Worm (Caenorhabditis elegans) whole organism, late embryonic: ENCODE results near the gene srh-222.
"Not testable (repeated sequence)": the region's sequence is repeated elsewhere in the genome, so short reads cannot be mapped to it uniquely, and the experiment has no call there.

Source experiments
- F13H6.1 ChIP-seq: sonication (generic microtip); optimal IDR thresholded peaks from 2 replicates; lab custom pipeline; 2016; ENCODE audit warnings: missing genetic modification characterization, missing compliant biosample characterization
- K02D7.2 ChIP-seq: sonication (generic microtip); optimal IDR thresholded peaks from 2 replicates; lab custom pipeline; 2017; ENCODE audit warnings: mild to moderate bottlenecking, missing genetic modification characterization, missing compliant biosample characterization
- K09A11.1 ChIP-seq: sonication (generic microtip); optimal IDR thresholded peaks from 2 replicates; lab custom pipeline; 2017; ENCODE audit warnings: antibody characterized with exemption, mild to moderate bottlenecking, missing genetic modification characterization, missing compliant biosample characterization; ENCODE audit not compliant: insufficient read depth
- Y22D7AL.16 ChIP-seq: sonication (generic microtip); optimal IDR thresholded peaks from 2 replicates; lab custom pipeline; 2016; ENCODE audit warnings: missing genetic modification characterization, missing compliant biosample characterization
- ahr-1 ChIP-seq: sonication (generic microtip); optimal IDR thresholded peaks from 2 replicates; lab custom pipeline; 2016; ENCODE audit warnings: missing genetic modification characterization, missing compliant biosample characterization
- ama-1 ChIP-seq: fragments of 150-350 bp; optimal IDR thresholded peaks from 2 replicates; lab custom pipeline; 2014
- ceh-14 ChIP-seq: sonication (generic microtip); optimal IDR thresholded peaks from 2 replicates; lab custom pipeline; 2016; ENCODE audit warnings: missing genotype, missing genetic modification characterization, missing compliant biosample characterization
- ceh-31 ChIP-seq: sonication (generic microtip); optimal IDR thresholded peaks from 2 replicates; lab custom pipeline; 2016; ENCODE audit warnings: missing genetic modification characterization, missing compliant biosample characterization
- ceh-34 ChIP-seq: sonication (generic microtip); optimal IDR thresholded peaks from 2 replicates; lab custom pipeline; 2016; ENCODE audit warnings: mild to moderate bottlenecking, missing genetic modification characterization, missing compliant biosample characterization
- ceh-48 ChIP-seq: sonication (generic microtip); optimal IDR thresholded peaks from 2 replicates; lab custom pipeline; 2016; ENCODE audit warnings: missing genetic modification characterization, inconsistent platforms, missing compliant biosample characterization
- ceh-6 ChIP-seq: fragments of 200-800 bp; sonication (Bioruptor generic); optimal IDR thresholded peaks from 2 replicates; lab custom pipeline; 2018; ENCODE audit warnings: mild to moderate bottlenecking, missing genetic modification characterization, missing compliant biosample characterization
- dmd-4 ChIP-seq: sonication (generic microtip); optimal IDR thresholded peaks from 2 replicates; lab custom pipeline; 2016; ENCODE audit warnings: borderline replicate concordance, missing genetic modification characterization, missing compliant biosample characterization
- dve-1 ChIP-seq: sonication (generic microtip); optimal IDR thresholded peaks from 2 replicates; lab custom pipeline; 2017; ENCODE audit warnings: antibody characterized with exemption, mild to moderate bottlenecking, missing genetic modification characterization, missing compliant biosample characterization
- fkh-10 ChIP-seq: fragments of 150-350 bp; optimal IDR thresholded peaks from 2 replicates; lab custom pipeline; 2014; ENCODE audit warnings: missing biosample characterization, missing genetic modification reagents, missing genetic modification characterization
- fkh-6 ChIP-seq: sonication (generic microtip); optimal IDR thresholded peaks from 2 replicates; lab custom pipeline; 2016; ENCODE audit warnings: missing genetic modification characterization, missing compliant biosample characterization
- gmeb-2 ChIP-seq: sonication (generic microtip); optimal IDR thresholded peaks from 2 replicates; lab custom pipeline; 2016; ENCODE audit warnings: missing genetic modification characterization, inconsistent platforms, missing compliant biosample characterization
- hlh-15 ChIP-seq: sonication (generic microtip); optimal IDR thresholded peaks from 2 replicates; lab custom pipeline; 2016; ENCODE audit warnings: missing genetic modification characterization, missing compliant biosample characterization
- hlh-8 ChIP-seq: sonication (generic microtip); optimal IDR thresholded peaks from 2 replicates; lab custom pipeline; 2016; ENCODE audit warnings: missing genotype, missing genetic modification characterization, missing compliant biosample characterization
- lim-6 ChIP-seq: sonication (generic microtip); optimal IDR thresholded peaks from 2 replicates; lab custom pipeline; 2016; ENCODE audit warnings: missing genetic modification characterization, missing compliant biosample characterization
- madf-2 ChIP-seq: sonication (generic microtip); optimal IDR thresholded peaks from 2 replicates; lab custom pipeline; 2017; ENCODE audit warnings: missing genetic modification characterization, missing compliant biosample characterization
- mec-3 ChIP-seq: sonication (generic microtip); optimal IDR thresholded peaks from 2 replicates; lab custom pipeline; 2016; ENCODE audit warnings: borderline replicate concordance, missing genetic modification characterization, missing compliant biosample characterization
- nhr-11 ChIP-seq: fragments of 150-350 bp; optimal IDR thresholded peaks from 2 replicates; lab custom pipeline; 2014; ENCODE audit warnings: missing biosample characterization, missing genetic modification characterization
- nhr-232 ChIP-seq: sonication (generic microtip); optimal IDR thresholded peaks from 2 replicates; lab custom pipeline; 2016; ENCODE audit warnings: missing genetic modification characterization, missing compliant biosample characterization
- npax-4 ChIP-seq: sonication (generic microtip); optimal IDR thresholded peaks from 2 replicates; lab custom pipeline; 2016; ENCODE audit warnings: missing genetic modification characterization, missing compliant biosample characterization
- pag-3 ChIP-seq: sonication (generic microtip); optimal IDR thresholded peaks from 2 replicates; lab custom pipeline; 2016; ENCODE audit warnings: missing compliant biosample characterization, missing genetic modification characterization, borderline replicate concordance
- pax-1 ChIP-seq: fragments of 150-350 bp; optimal IDR thresholded peaks from 2 replicates; lab custom pipeline; 2014; ENCODE audit warnings: missing biosample characterization, missing genetic modification characterization
- pqm-1 ChIP-seq: sonication (generic microtip); optimal IDR thresholded peaks from 2 replicates; lab custom pipeline; 2016; ENCODE audit warnings: missing genetic modification characterization, missing compliant biosample characterization
- pros-1 ChIP-seq: fragments of 150-350 bp; optimal IDR thresholded peaks from 2 replicates; lab custom pipeline; 2014; ENCODE audit warnings: missing biosample characterization, missing genetic modification reagents, missing genetic modification characterization
- sdc-2 ChIP-seq: sonication (generic microtip); optimal IDR thresholded peaks from 2 replicates; lab custom pipeline; 2016; ENCODE audit warnings: missing genotype, missing genetic modification characterization, missing compliant biosample characterization
- sox-2 ChIP-seq: fragments of 200-800 bp; sonication (Bioruptor generic); IDR thresholded peaks from 2 replicates; pipeline ENCODE4 v1.3.6; 2022; ENCODE audit warnings: missing genetic modification reagents, missing genetic modification characterization, missing compliant biosample characterization
- sox-4 ChIP-seq: sonication (generic microtip); optimal IDR thresholded peaks from 2 replicates; lab custom pipeline; 2017; ENCODE audit warnings: mild to moderate bottlenecking, missing genetic modification characterization, inconsistent platforms, missing compliant biosample characterization
- syd-9 ChIP-seq: sonication (generic microtip); optimal IDR thresholded peaks from 2 replicates; lab custom pipeline; 2016; ENCODE audit warnings: mild to moderate bottlenecking, missing genetic modification characterization, moderate library complexity, missing compliant biosample characterization
- ttx-3 ChIP-seq: sonication (generic microtip); optimal IDR thresholded peaks from 2 replicates; lab custom pipeline; 2016; ENCODE audit warnings: missing genetic modification reagents, missing genetic modification characterization, missing compliant biosample characterization
- ztf-16 ChIP-seq: sonication (generic microtip); optimal IDR thresholded peaks from 2 replicates; lab custom pipeline; 2017; ENCODE audit warnings: missing genetic modification characterization, missing compliant biosample characterization

The srh-222 gene

ce11 chrIV:3979525-3979924 is at the start of gene srh-222:
Gene srh-222 (plus strand): TSS chrIV:3979825.
- TF ChIP-seq pag-3 (tag; lab: Kevin White, UChicago) (no peak), pax-1 (tag; lab: Kevin White, UChicago) (no peak), madf-2 (no peak), ztf-16 (tag; lab: Kevin White, UChicago) (no peak), npax-4 (tag; lab: Kevin White, UChicago) (no peak), dve-1 (tag; lab: Kevin White, UChicago) (no peak), sox-2 (GFP tag; lab: Robert Waterston, UW) (no peak), ttx-3 (tag; lab: Kevin White, UChicago) (no peak)

ce11 chrIV:3932408-3932807 is 47.2 kb upstream of the srh-222 start, which contains the start of gene clec-70:
Gene clec-70 (plus strand): TSS chrIV:3932708.
- not testable (repeated sequence) for TF ChIP-seq ama-1 (lab: Kevin White, UChicago); sdc-2 (tag; lab: Kevin White, UChicago); hlh-15 (tag; lab: Kevin White, UChicago)

ce11 chrIV:3937097-3937496 is 42.5 kb upstream of the srh-222 start, which contains the start of gene clec-71:
Gene clec-71 (plus strand): TSS chrIV:3937458.
- TF ChIP-seq mec-3 (tag; lab: Kevin White, UChicago): no peak
- TF ChIP-seq lim-6 (tag; lab: Kevin White, UChicago): no peak
- no peak for TF ChIP-seq npax-4 (tag; lab: Kevin White, UChicago)
- no peak for TF ChIP-seq ceh-31 (tag; lab: Kevin White, UChicago)
- no peak for TF ChIP-seq ceh-48
- no peak for TF ChIP-seq F13H6.1 (tag; lab: Kevin White, UChicago)
- TF ChIP-seq gmeb-2 (tag; lab: Kevin White, UChicago): no peak
- no peak for TF ChIP-seq sox-2 (GFP tag; lab: Robert Waterston, UW)

ce11 chrIV:3941658-3942328 is 37.8 kb upstream of the srh-222 start, which contains the start of gene clec-174:
Gene clec-174 (minus strand): TSS chrIV:3941708.
- TF ChIP-seq sox-4 (tag; lab: Kevin White, UChicago): no peak
- no peak for TF ChIP-seq fkh-6 (tag; lab: Kevin White, UChicago)
- TF ChIP-seq lim-6 (tag; lab: Kevin White, UChicago): no peak
- no peak for TF ChIP-seq ttx-3 (tag; lab: Kevin White, UChicago)
- TF ChIP-seq sdc-2 (tag; lab: Kevin White, UChicago): no peak
- TF ChIP-seq ceh-31 (tag; lab: Kevin White, UChicago): no peak
- TF ChIP-seq ceh-6 (GFP tag; lab: Kevin White, UChicago): no peak
- no peak for TF ChIP-seq ceh-34
- TF ChIP-seq pqm-1 (tag; lab: Kevin White, UChicago): no peak
- TF ChIP-seq hlh-8: no peak
- TF ChIP-seq K02D7.2 (tag; lab: Kevin White, UChicago): no peak
- TF ChIP-seq ceh-14 (tag; lab: Kevin White, UChicago): no peak

ce11 chrIV:3943003-3943402 is 36.6 kb upstream of the srh-222 start, which contains the start of gene Y46C8AL.11:
Gene Y46C8AL.11 (plus strand): TSS chrIV:3943303.
- TF ChIP-seq dmd-4 (tag; lab: Kevin White, UChicago): no peak
- TF ChIP-seq K02D7.2 (tag; lab: Kevin White, UChicago): no peak
- no peak for TF ChIP-seq ahr-1 (tag; lab: Kevin White, UChicago)
- TF ChIP-seq syd-9 (tag; lab: Kevin White, UChicago): no peak
- TF ChIP-seq nhr-11 (tag; lab: Kevin White, UChicago): no peak
- no peak for TF ChIP-seq nhr-232 (tag; lab: Kevin White, UChicago)
- TF ChIP-seq hlh-15 (tag; lab: Kevin White, UChicago): no peak
- no peak for TF ChIP-seq fkh-10 (GFP tag; lab: Kevin White, UChicago)
- TF ChIP-seq Y22D7AL.16 (tag; lab: Kevin White, UChicago): no peak
- no peak for TF ChIP-seq pros-1 (tag; lab: Kevin White, UChicago)
- TF ChIP-seq K09A11.1 (tag; lab: Kevin White, UChicago): no peak
- no peak for TF ChIP-seq madf-2
